Fruit fly (Drosophila melanogaster): ENCODE measurements around the gene otu.

Gene otu

dm6 chrX:8450214-8450904, 39.0 kb downstream of the otu start (continued):
- TF ChIP-seq salm (tag; optimal IDR thresholded peaks at IDR 0.05) (no peak), CG12769 (tag; optimal IDR thresholded peaks at IDR 0.05) (no peak)

- TF ChIP-seq CG8290 (GFP tag; optimal IDR thresholded peaks at IDR 0.05), result peak; percentile 50
- no peak for TF ChIP-seq CG8290 (tag; optimal IDR thresholded peaks at IDR 0.05)
- TF ChIP-seq CTCF (GFP tag; optimal IDR thresholded peaks at IDR 0.05), result peak; percentile 60
- no peak for TF ChIP-seq Sox102F (GFP tag; optimal IDR thresholded peaks at IDR 0.05)
- TF ChIP-seq Hr39 (optimal IDR thresholded peaks at IDR 0.05), result peak; percentile 85
- peak; percentile 61; the same call in 1 of the 3 replicates for TF ChIP-seq sr (GFP tag; IDR thresholded peaks at IDR 0.05)
- TF ChIP-seq D (optimal IDR thresholded peaks at IDR 0.05), result no peak
- no peak for TF ChIP-seq D (GFP tag; optimal IDR thresholded peaks at IDR 0.05)
- TF ChIP-seq CG6791 (GFP tag; IDR thresholded peaks at IDR 0.05; ENCODE audit: partially characterized antibody), result peak; percentile 57; the same call in 2 of the 3 replicates
Measured at dm6 chrX:8448171-8448570, 41.2 kb downstream of the otu start.

- TF ChIP-seq HLH3B (GFP tag; IDR thresholded peaks at IDR 0.05) (no peak), Nf-YC (tag; optimal IDR thresholded peaks at IDR 0.05) (peak; percentile 50), Nf-YB (GFP tag; optimal IDR thresholded peaks at IDR 0.05) (peak; percentile 78), HLH4C (GFP tag; IDR thresholded peaks at IDR 0.05; ENCODE audit: partially characterized antibody) (no peak)
Measured at dm6 chrX:8447166-8447565, 42.2 kb downstream of the otu start.

dm6 chrX:8444883-8445572, 44.3 kb downstream of the otu start:
- TF ChIP-seq CG6689 (GFP tag; IDR thresholded peaks at IDR 0.05), result peak; percentile 62; the same call in 1 of the 2 replicates
- TF ChIP-seq CG18599 (GFP tag; optimal IDR thresholded peaks at IDR 0.05), result peak; percentile 37
- TF ChIP-seq gro (GFP tag; optimal IDR thresholded peaks at IDR 0.05), result no peak
- peak; percentile 17 for TF ChIP-seq Six4 (GFP tag; optimal IDR thresholded peaks at IDR 0.05)
- TF ChIP-seq CG11560 (tag; IDR thresholded peaks at IDR 0.05), result no peak
- TF ChIP-seq danr (GFP tag; IDR thresholded peaks at IDR 0.05), result no peak
- peak; percentile 80 for TF ChIP-seq zf30C (GFP tag; optimal IDR thresholded peaks at IDR 0.05)
- TF ChIP-seq CG13123 (GFP tag; optimal IDR thresholded peaks at IDR 0.05), result no peak
- no peak for TF ChIP-seq da (GFP tag; optimal IDR thresholded peaks at IDR 0.05)
- no peak for TF ChIP-seq CG6654 (GFP tag; optimal IDR thresholded peaks at IDR 0.05)
- TF ChIP-seq CG10979 (tag; optimal IDR thresholded peaks at IDR 0.05), result peak; percentile 86
- TF ChIP-seq CG8281 (tag; optimal IDR thresholded peaks at IDR 0.05), result peak; percentile 7
- peak; percentile 46; the same call in 1 of the 2 replicates for TF ChIP-seq HLH3B (GFP tag; IDR thresholded peaks at IDR 0.05)
- peak; percentile 11 for TF ChIP-seq Usf (GFP tag; optimal IDR thresholded peaks at IDR 0.05)
- TF ChIP-seq CTCF (GFP tag; optimal IDR thresholded peaks at IDR 0.05), result no peak
- TF ChIP-seq D19A (tag; optimal IDR thresholded peaks at IDR 0.05), result peak; percentile 77
- TF ChIP-seq CG13775 (GFP tag; optimal IDR thresholded peaks at IDR 0.05), result peak; percentile 45
- no peak for TF ChIP-seq Max (GFP tag; optimal IDR thresholded peaks at IDR 0.05)
- TF ChIP-seq h (optimal IDR thresholded peaks at IDR 0.05), result no peak
- no peak for TF ChIP-seq Mad (GFP tag; optimal IDR thresholded peaks at IDR 0.05)
- no peak for TF ChIP-seq chinmo (GFP tag; IDR thresholded peaks at IDR 0.05; ENCODE audit: partially characterized antibody)
- TF ChIP-seq Optix (GFP tag; IDR thresholded peaks at IDR 0.05), result no peak
- TF ChIP-seq nerfin-1 (tag; optimal IDR thresholded peaks at IDR 0.05), result peak; percentile 54
- no peak for TF ChIP-seq kah (GFP tag; optimal IDR thresholded peaks at IDR 0.05)
- peak; percentile 26 for TF ChIP-seq Deaf1 (tag; optimal IDR thresholded peaks at IDR 0.05)
- TF ChIP-seq cwo (GFP tag; optimal IDR thresholded peaks at IDR 0.05), result peak; percentile 11
- 0 out of 3 replicates have a peak, but pooled peaks have one; percentile 37 for TF ChIP-seq so (GFP tag; IDR thresholded peaks at IDR 0.05)
- TF ChIP-seq CG9727 (GFP tag; optimal IDR thresholded peaks at IDR 0.05), result peak; percentile 84
- peak; percentile 29; the same call in 1 of the 2 replicates for TF ChIP-seq Oaz (GFP tag; IDR thresholded peaks at IDR 0.05)
- TF ChIP-seq CG10209 (GFP tag; optimal IDR thresholded peaks at IDR 0.05), result peak; percentile 50
- peak; percentile 34 for TF ChIP-seq ATbp (GFP tag; optimal IDR thresholded peaks at IDR 0.05)
- peak; percentile 69 for TF ChIP-seq CG13424 (tag; optimal IDR thresholded peaks at IDR 0.05)
